Fruit fly (Drosophila melanogaster) S2 (cell line): Measurements from ENCODE around the gene Tusp.

Experiments used
- CG8478 ChIP-seq: fragments of >200 bp; optimal IDR thresholded peaks from 2 replicates; lab custom pipeline; 2018
- CTCF ChIP-seq, 2 experiments: fragments of >200 bp; optimal IDR thresholded peaks; 2 replicates each; lab custom pipeline; 2018

- TF ChIP-seq CG8478, result no peak
- no peak for TF ChIP-seq CTCF (optimal IDR thresholded peaks at IDR 0.05; lab: Kevin White, UChicago)
Observed at dm6 chr3R:27636720-27637119, 29.0 kb downstream of the Tusp start.
